Fruit fly (Drosophila melanogaster): ENCODE measurements around the gene CG42486.

DNA sequence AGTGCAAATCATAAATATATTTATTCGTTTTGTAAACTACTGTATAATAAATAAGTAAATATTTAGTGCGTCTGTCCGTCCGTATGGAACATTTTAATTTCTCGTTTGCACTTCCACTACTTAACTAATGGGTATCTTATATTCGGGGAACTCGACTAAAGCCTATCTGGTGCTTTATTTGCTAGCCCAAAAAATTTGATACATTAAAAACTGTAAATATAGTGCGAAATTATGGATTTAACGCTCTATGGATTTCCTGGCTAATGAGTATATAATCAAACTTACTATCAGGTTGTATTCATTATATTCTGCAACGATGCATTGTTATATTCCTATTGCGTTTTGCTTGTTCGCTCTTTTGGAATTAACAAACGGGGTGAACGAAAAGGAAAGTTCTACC is 6.0 kb upstream of the CG42486 start, which contains the start of gene Sfp33A4:
- TF ChIP-seq CG6163 (GFP tag; IDR thresholded peaks at IDR 0.05) = no peak
- TF ChIP-seq fkh (GFP tag; optimal IDR thresholded peaks at IDR 0.05) = no peak
- TF ChIP-seq spab (GFP tag; optimal IDR thresholded peaks at IDR 0.05) = no peak
- TF ChIP-seq Blimp-1 (GFP tag; optimal IDR thresholded peaks at IDR 0.05) = no peak
- TF ChIP-seq lz (GFP tag; optimal IDR thresholded peaks at IDR 0.05) = no peak
- no peak for TF ChIP-seq CG11294 (GFP tag; IDR thresholded peaks at IDR 0.05)
- no peak for TF ChIP-seq Gug (GFP tag; IDR thresholded peaks at IDR 0.05)
- no peak for TF ChIP-seq Smox (GFP tag; optimal IDR thresholded peaks at IDR 0.05)
- no peak for TF ChIP-seq Ets96B (tag; optimal IDR thresholded peaks at IDR 0.05)

Data from whole organism, prepupa.